Fruit fly (Drosophila melanogaster): Measurements from ENCODE around the gene CG31637.

dm6 chr2L:6455032-6455954 is 43.2 kb upstream of the CG31637 start, which contains the start of gene retm:
- TF ChIP-seq CG14711 (tag; optimal IDR thresholded peaks at IDR 0.05) (no peak), CG7045 (GFP tag; optimal IDR thresholded peaks at IDR 0.05) (no peak), bab1 (GFP tag; optimal IDR thresholded peaks at IDR 0.05) (no peak)
